Worm (Caenorhabditis elegans): ENCODE measurements around the gene D1014.2.

- TF ChIP-seq tbx-37 (GFP tag; conservative IDR thresholded peaks at IDR 0.05) (no peak), B0310.2 (tag; optimal IDR thresholded peaks at IDR 0.05) (no peak), hmbx-1 (tag; optimal IDR thresholded peaks at IDR 0.05) (no peak), ceh-13 (GFP tag; optimal IDR thresholded peaks at IDR 0.05) (no peak), F13C5.2 (tag; optimal IDR thresholded peaks at IDR 0.05) (no peak), tra-4 (tag; optimal IDR thresholded peaks at IDR 0.05) (no peak)
These were observed 24.7 kb downstream of the D1014.2 start, which contains the start of gene F20D6.8 for ce11 chrV:8168219-8168962.
